Worm (Caenorhabditis elegans) whole organism, L4/young adult: ENCODE data around the gene srw-39.

Experiments
- dao-5 ChIP-seq: sonication (generic microtip); optimal IDR thresholded peaks from 2 replicates; lab custom pipeline; 2016; ENCODE audit warnings: missing genotype, missing genetic modification characterization, moderate library complexity, missing compliant biosample characterization
- him-1 ChIP-seq: sonication (generic microtip); optimal IDR thresholded peaks from 2 replicates; lab custom pipeline; 2016; ENCODE audit warnings: missing genotype, missing genetic modification reagents, missing genetic modification characterization, missing compliant biosample characterization

ce11 chrV:20196671-20197070, 24.8 kb upstream of the srw-39 start, which contains the start of gene ftr-1:
- TF ChIP-seq him-1 (no peak), dao-5 (tag; lab: Kevin White, UChicago) (no peak)
